Fruit fly (Drosophila melanogaster): ENCODE results near the gene UK114.

UK114 gene

DNA sequence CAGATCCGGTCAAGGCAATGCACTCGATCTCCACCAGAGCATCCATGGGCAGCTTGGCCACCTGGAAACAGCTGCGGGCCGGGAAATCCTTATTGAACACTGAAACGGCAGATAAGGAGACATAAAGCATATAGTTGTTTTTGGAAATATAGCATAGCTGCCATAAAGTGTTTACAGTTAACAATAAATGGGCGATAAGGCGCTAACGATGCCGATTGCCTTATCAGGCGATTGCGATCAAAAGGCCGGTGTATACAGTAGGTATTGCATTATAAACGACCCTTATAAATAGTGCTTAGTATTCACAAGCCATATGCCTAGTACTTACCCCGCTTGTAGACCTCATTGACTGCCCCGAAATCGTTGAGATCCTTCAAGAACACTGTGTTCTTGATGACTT, 599 bp downstream of the UK114 start:
- TF ChIP-seq noc (tag; optimal IDR thresholded peaks at IDR 0.05), result peak; percentile 52

DNA sequence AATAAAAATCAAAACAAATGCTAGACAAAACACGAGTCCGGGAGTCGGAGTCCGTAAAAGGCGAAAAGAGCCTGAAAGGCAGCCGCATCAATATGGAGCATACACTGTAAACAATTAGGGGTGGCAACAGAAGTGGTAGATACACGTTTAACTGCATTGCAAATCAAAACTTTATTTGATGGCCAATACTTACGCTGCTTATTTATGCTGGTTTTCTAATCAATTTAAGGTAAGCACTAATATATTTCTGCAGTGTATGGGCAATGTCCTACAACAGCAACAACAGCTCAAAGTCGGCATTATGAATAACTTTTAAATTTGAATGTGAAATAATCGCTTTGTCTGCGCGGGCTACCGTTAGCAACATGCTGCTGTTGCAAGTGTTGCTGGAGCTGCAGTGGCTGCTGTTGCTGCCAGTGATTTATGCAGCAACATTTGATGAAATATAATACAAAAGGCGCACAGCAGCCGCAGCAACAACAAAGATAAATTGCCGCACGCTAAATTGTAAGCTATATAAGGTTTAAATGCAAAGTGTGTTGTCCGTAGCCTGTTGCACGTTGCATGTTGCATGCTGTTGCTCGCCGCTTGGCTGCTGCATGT, 1.3 kb downstream of the UK114 start:
- TF ChIP-seq noc (tag; optimal IDR thresholded peaks at IDR 0.05), result no peak

DNA sequence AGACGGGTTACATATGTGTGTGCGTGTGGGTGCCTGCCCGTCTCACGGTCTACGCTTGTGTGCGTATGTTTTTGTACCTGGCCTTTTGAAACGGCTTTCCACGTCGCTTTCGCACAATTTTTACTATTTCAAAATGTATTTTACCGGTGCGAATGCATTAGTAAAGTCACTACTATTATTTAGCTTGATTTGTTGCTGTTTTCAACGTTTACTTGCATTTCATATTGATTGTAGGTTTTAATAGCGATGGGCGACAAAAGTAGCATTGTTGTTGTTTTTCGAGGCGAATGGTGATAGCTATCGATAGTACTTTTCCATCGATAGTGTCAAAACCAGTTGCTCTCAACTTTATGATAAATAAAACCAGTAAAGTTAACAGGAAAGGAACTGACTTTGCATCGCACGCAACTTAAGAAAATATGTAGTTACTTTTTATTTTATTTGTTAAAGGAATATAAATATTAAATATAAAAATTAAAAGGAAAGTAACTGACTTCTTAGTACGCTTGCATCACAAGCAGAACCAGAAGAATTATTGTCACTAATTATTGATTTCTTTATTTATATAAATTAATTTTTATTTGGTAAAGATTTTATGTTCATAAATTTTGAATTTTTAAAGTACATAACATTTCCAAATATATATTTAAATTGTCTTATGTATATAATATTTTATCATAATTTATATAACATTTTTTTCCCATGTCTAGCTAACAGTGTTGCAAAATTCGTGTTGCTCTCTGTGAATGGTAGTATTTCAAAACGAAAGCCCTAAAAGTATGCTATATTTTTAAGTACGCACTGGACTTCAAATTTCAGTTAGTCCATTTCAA, 2.9 kb downstream of the UK114 start, which contains the start of gene Cul3:
Gene Cul3 (minus strand): TSS at position 268 of the 833 bp plus-strand sequence.
- no peak for TF ChIP-seq noc (tag; optimal IDR thresholded peaks at IDR 0.05)

DNA sequence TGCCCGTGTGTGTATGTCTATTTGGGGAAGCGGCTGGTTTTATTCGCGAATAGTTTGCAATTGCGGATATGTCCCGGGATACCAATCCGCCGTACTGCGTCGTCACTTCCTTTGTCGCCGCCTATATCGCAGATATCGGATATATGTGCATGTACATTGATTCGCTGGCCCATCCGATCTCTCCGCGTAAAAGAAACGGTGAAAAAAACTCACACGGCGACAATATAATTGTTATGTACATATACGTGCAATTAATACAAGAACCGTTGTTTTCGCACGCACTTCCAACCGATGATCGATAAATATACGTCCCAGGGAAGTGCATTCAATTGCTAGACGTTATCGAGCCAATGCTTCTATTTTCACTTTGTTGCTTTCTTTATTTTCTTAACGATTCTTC, 3.6 kb downstream of the UK114 start:
- TF ChIP-seq noc (tag; optimal IDR thresholded peaks at IDR 0.05), result no peak

DNA sequence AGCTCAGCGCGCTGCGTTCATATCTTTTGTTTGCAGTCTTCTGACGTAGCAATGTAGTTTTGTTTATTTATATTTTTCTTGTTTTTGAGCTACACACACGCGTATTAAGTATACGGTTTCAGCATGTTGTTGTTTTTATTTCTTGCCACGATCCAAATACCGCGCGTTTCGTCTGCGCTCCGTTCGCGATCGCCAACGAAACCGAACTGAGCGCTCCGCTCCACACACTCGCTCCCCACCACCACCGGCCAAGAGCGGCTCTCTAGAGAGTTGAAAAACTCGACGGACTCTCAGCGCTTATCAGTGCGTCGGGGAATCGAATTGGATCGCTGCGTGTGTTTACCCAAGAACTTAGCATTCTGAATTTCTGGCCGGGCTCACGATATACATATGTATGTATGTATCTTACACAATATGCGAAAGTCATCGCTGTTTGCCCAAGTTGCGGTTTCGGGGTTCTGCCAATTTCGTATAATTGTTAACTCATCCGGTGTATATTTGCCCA, 10.4 kb downstream of the UK114 start, which contains the start of gene yuri:
Gene yuri (minus strand): TSS at position 210 of the 505 bp plus-strand sequence.
- TF ChIP-seq noc (tag; optimal IDR thresholded peaks at IDR 0.05), result peak; percentile 40

DNA sequence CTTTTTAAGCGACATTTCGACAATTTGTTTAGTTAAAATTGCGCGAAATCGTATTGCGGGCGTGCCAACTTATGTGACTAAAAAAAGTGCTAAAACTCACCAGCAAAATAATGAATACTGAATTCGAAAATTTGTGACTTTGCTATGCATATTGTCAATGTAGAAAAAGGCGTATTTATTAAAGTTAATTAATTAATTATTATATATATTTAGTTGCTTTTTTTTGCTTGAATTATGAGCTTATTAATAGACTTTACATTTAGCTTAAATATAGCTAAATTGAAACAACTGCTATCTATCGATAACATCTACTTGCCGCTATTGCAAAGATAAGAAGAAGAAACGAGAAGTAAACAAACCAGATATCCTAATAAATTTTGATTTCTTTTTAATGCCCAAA, 18.6 kb downstream of the UK114 start, which contains the start of the genes PolD3 and Uxt:
Gene PolD3 (minus strand): TSS at position 56 of the 400 bp plus-strand sequence.
Gene Uxt (plus strand): TSS at position 333 of the 400 bp plus-strand sequence.
- no peak for TF ChIP-seq noc (tag; optimal IDR thresholded peaks at IDR 0.05)

DNA sequence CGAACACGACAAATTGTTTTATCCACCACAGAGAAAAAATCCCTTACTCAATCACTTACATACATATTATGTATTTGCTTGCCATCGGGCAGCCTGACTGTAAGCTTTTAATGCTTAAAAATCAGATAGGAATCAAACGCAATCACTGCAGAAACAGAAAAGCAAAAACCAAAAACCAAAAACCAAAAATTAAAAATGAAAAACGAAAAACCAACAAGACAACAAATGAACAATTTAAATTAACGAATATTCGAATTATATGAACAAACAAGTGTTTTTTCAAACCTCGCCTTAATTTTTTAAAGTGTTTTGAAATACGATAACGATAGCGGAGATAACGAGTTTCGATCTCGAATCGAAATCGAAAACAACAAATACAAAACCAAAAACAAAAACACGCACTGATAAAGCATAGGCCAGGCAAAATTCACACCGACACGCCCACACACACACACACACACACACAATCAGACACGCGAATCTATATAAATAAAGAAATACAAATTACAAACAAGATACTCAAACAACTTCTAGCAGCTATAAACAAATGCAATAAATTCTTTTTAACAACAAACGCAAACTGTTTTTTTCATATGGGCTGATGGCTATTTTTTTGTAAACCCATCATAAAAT, 20.5 kb downstream of the UK114 start:
- peak; percentile 56 for TF ChIP-seq noc (tag; optimal IDR thresholded peaks at IDR 0.05)

DNA sequence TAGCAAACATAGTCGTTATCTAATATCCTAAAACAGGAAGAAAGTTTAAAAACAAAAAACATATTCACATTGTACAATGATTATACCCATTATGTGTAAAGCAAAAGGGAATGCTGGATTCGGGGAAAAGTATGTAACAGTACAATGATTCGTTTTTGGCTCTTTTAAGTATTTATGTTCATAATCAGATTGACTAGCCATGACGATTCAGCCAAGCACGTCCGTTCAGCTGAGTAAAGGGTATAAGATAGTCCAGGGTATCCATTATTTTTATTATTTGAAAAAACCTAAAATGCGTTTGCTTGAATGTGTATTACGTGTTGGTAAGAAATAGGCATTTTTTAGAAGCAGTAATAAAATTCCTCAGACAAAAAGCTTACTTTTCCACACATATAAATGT, 25.2 kb downstream of the UK114 start:
- no peak for TF ChIP-seq noc (tag; optimal IDR thresholded peaks at IDR 0.05)

DNA sequence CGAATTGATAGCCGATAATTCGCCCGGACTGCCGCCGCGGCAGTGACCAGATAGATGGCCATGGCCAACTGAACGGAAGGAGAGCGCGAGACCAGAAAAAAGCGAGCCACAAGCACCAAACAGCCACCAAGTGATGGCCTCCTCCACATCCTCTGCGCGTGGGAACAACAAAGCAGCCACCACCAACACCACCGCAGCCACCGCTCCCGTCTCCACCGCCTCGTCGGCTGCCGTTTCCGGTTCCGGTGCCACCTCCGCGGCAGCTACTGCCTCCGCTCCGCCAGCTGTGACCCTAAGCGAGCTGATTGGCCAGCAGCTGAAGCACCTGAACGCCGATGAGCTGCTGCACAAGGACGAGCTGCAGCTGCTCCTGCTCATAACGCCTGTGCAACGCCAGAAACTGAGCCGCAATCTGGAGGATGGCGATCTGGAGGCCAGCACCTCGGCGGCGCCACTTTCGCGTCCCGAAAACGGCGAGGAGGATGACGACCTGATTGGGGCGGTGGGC, 25.8 kb downstream of the UK114 start:
- no peak for TF ChIP-seq noc (tag; optimal IDR thresholded peaks at IDR 0.05)

DNA sequence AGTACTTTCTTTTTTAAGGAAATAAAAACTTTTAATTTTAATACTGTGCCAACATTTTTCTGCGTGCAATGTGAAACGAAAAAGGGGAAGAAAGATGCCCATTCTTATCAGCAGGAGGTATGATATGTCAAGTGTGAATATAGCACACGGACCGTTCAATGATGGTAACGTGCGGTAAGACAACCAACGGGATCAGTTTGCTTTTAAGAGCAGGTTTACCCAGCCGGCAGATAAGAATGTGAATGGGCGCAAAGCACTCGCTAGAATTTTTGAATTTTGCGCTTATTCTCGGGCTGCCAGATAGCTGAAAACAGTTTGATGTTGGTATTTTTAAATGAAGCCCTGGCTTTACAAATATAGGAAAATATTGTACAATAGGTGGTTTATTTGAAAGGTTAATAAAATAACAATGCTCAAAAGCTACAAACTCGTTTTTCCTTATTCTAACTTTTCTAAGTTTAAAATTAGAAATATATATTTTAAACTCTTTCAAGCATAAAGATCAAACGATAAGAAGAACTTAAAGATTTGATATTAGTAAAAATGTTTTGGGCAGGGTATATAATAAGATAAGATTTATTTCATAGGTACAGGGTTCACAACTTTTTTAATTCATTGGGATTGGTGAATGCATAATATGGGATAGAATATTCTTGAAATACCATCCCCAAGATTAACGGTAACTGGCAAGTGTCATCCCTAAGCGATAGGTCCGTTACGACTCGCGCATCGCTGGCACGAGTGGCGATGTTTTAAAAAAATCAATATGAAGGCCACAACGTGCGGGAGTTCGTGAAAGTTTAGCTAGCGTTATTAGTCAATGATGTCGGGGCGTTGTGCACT, 26.5 kb downstream of the UK114 start, which contains the start of gene dao:
Gene dao (plus strand): TSS at position 717 of the 843 bp plus-strand sequence.
- no peak for TF ChIP-seq noc (tag; optimal IDR thresholded peaks at IDR 0.05)

DNA sequence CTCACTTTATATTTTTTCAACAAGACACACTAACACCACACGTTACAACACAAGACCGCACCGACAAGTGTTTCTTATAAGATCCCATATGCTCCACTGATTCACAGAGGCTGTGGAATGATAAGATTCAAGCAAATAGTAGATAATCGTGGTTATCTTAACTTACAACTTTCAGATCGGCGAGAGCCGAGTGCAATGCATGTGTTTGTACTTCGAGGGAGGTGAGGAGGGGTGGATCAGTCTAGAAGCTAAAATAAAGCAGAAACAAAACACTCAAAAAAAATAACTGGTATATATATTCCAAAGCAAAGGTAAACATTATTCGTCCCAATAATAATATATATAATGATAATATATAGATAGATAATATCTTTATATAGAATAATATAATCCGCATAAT, 27.3 kb downstream of the UK114 start, which contains the start of gene ZnT35C:
Gene ZnT35C (minus strand): TSS at position 101 of the 400 bp plus-strand sequence.
- TF ChIP-seq noc (tag; optimal IDR thresholded peaks at IDR 0.05), result no peak

DNA sequence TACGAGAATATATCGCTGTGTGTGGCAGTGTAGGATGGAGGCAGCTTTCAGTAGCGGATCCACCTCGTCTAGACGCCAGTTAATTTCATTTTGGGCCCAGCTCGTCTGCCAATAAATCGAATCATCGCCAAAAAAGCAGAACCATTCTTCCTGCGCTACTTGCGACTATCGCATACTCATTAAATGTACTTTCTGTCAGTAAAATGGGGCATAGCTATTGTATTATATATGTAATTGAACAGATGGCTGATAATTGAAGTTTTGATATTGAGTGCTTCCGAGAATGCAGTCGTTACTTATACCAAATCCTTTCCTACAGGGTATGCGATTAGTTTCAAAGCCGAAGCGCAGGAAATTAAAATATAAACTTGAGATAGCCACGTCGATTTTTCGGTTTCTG, 30.2 kb downstream of the UK114 start:
- TF ChIP-seq noc (tag; optimal IDR thresholded peaks at IDR 0.05), result no peak

DNA sequence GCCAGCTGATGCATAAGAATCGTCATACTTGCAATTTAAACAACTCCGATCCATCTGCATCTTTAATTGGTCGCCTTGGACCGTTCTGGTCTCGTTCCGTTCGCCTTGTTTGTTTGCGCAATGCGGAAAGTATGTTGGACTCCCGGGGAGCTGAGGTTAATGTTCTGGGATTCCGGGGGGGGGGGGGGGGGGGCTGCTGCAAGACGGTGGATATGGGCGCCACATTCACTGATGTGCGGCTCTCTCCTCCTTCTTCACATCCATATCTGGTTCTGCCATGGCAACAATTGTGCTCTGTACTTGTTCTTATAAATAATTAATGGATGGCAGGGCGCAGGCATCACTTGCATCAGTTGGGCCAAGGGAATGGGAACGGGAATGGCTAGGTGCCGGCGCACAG, 31.5 kb downstream of the UK114 start:
- no peak for TF ChIP-seq noc (tag; optimal IDR thresholded peaks at IDR 0.05)
